Worm (Caenorhabditis elegans): ENCODE measurements around the gene str-222.

DNA sequence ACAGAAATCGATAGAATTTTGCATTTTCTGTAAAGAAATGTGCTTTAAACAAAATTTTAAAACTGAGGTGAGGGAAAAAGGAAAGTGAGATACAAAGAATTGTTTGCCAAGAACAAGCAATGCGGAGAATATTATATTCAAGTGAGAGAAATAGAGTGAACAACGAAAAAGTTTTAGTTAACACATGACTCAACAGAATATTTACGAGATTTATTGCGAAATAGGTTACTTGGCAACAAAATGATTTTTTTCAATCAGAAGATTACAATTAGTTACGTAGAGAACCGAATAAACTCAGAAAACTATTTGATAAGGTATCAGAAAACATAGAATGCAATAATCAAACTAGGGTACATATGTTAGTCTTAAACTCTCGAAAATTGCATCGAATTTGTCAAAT is 14.5 kb upstream of the str-222 start, which contains the start of gene nhr-117:
- TF ChIP-seq ref-1 (GFP tag; conservative IDR thresholded peaks at IDR 0.05) (no peak), klf-2 (GFP tag; conservative IDR thresholded peaks at IDR 0.05) (no peak), ztf-29 (GFP tag; IDR thresholded peaks at IDR 0.05) (no peak), flt-1 (GFP tag; IDR thresholded peaks at IDR 0.05) (no peak), ztf-23 (GFP tag; IDR thresholded peaks at IDR 0.05) (no peak), cog-1 (tag; optimal IDR thresholded peaks at IDR 0.05) (no peak), tab-1 (GFP tag; IDR thresholded peaks at IDR 0.05) (no peak), med-1 (GFP tag; optimal IDR thresholded peaks at IDR 0.05; ENCODE audit: insufficient read depth) (no peak), T22C8.4 (GFP tag; IDR thresholded peaks at IDR 0.05) (no peak)
